Worm (Caenorhabditis elegans): ENCODE results near the gene cwp-3.

The cwp-3 gene

ce11 chrV:4850446-4850845 is 7.8 kb downstream of the cwp-3 start:
- TF ChIP-seq nhr-76 (tag; optimal IDR thresholded peaks at IDR 0.05) (no peak), mls-2 (tag; optimal IDR thresholded peaks at IDR 0.05) (no peak), blmp-1 (tag; optimal IDR thresholded peaks at IDR 0.05) (no peak), mab-5 (tag; optimal IDR thresholded peaks at IDR 0.05) (no peak), nhr-28 (tag; optimal IDR thresholded peaks at IDR 0.05) (no peak), lsy-2 (tag; optimal IDR thresholded peaks at IDR 0.05) (no peak), M03D4.4 (tag; optimal IDR thresholded peaks at IDR 0.05) (no peak), tbx-8 (GFP tag; optimal IDR thresholded peaks at IDR 0.05) (no peak), pha-4 (tag; optimal IDR thresholded peaks at IDR 0.05) (no peak), mep-1 (tag; optimal IDR thresholded peaks at IDR 0.05) (no peak), zip-8 (tag; optimal IDR thresholded peaks at IDR 0.05) (no peak), flh-1 (GFP tag; optimal IDR thresholded peaks at IDR 0.05) (no peak), unc-120 (tag; optimal IDR thresholded peaks at IDR 0.05; ENCODE audit: poor library complexity, severe bottlenecking) (no peak), snpc-4 (tag; optimal IDR thresholded peaks at IDR 0.05) (no peak), cnd-1 (tag; optimal IDR thresholded peaks at IDR 0.05) (no peak), elt-3 (tag; optimal IDR thresholded peaks at IDR 0.05) (no peak), bed-3 (GFP tag; optimal IDR thresholded peaks at IDR 0.05) (no peak), ceh-39 (tag; optimal IDR thresholded peaks at IDR 0.05) (no peak)

ce11 chrV:4851138-4851537 is 8.5 kb downstream of the cwp-3 start, which contains the start of gene nex-4:
Gene nex-4 (plus strand): TSS chrV:4851438.
- TF ChIP-seq cnd-1 (tag; optimal IDR thresholded peaks at IDR 0.05) (no peak), mab-5 (tag; optimal IDR thresholded peaks at IDR 0.05) (no peak), ces-1 (GFP tag; optimal IDR thresholded peaks at IDR 0.05) (no peak), nhr-28 (tag; optimal IDR thresholded peaks at IDR 0.05) (no peak), mls-2 (tag; optimal IDR thresholded peaks at IDR 0.05) (no peak), flh-1 (GFP tag; optimal IDR thresholded peaks at IDR 0.05) (no peak), hlh-1 (tag; optimal IDR thresholded peaks at IDR 0.05) (no peak), blmp-1 (tag; optimal IDR thresholded peaks at IDR 0.05) (no peak), unc-62 (GFP tag; optimal IDR thresholded peaks at IDR 0.05) (no peak), nhr-2 (tag; optimal IDR thresholded peaks at IDR 0.05) (no peak), pha-4 (tag; optimal IDR thresholded peaks at IDR 0.05) (no peak), sem-2 (GFP tag; optimal IDR thresholded peaks at IDR 0.05) (no peak)

ce11 chrV:4851969-4852368 is 9.3 kb downstream of the cwp-3 start:
- no peak for TF ChIP-seq M03D4.4 (tag; optimal IDR thresholded peaks at IDR 0.05)
- TF ChIP-seq unc-120 (tag; optimal IDR thresholded peaks at IDR 0.05; ENCODE audit: poor library complexity, severe bottlenecking), result no peak

- no peak for TF ChIP-seq M03D4.4 (tag; optimal IDR thresholded peaks at IDR 0.05)
- TF ChIP-seq unc-62 (GFP tag; optimal IDR thresholded peaks at IDR 0.05), result no peak
- no peak for TF ChIP-seq elt-3 (tag; optimal IDR thresholded peaks at IDR 0.05)
- no peak for TF ChIP-seq nhr-28 (tag; optimal IDR thresholded peaks at IDR 0.05)
- no peak for TF ChIP-seq bed-3 (GFP tag; optimal IDR thresholded peaks at IDR 0.05)
- TF ChIP-seq unc-120 (tag; optimal IDR thresholded peaks at IDR 0.05; ENCODE audit: poor library complexity, severe bottlenecking), result no peak
- TF ChIP-seq nhr-2 (tag; optimal IDR thresholded peaks at IDR 0.05), result no peak
- TF ChIP-seq nhr-76 (tag; optimal IDR thresholded peaks at IDR 0.05), result no peak
- no peak for TF ChIP-seq mab-5 (tag; optimal IDR thresholded peaks at IDR 0.05)
- TF ChIP-seq lsy-2 (tag; optimal IDR thresholded peaks at IDR 0.05), result no peak
- TF ChIP-seq ztf-11 (tag; optimal IDR thresholded peaks at IDR 0.05), result no peak
- TF ChIP-seq sptf-1 (tag; optimal IDR thresholded peaks at IDR 0.05), result no peak
- no peak for TF ChIP-seq ham-2 (GFP tag; optimal IDR thresholded peaks at IDR 0.05)
Measured at ce11 chrV:4857561-4857960, 14.9 kb downstream of the cwp-3 start.

ce11 chrV:4860525-4860924 is 17.9 kb downstream of the cwp-3 start:
- TF ChIP-seq bed-3 (GFP tag; optimal IDR thresholded peaks at IDR 0.05) (no peak), lsy-2 (tag; optimal IDR thresholded peaks at IDR 0.05) (no peak), tbx-8 (GFP tag; optimal IDR thresholded peaks at IDR 0.05) (no peak), nhr-28 (tag; optimal IDR thresholded peaks at IDR 0.05) (no peak), blmp-1 (tag; optimal IDR thresholded peaks at IDR 0.05) (no peak), zip-8 (tag; optimal IDR thresholded peaks at IDR 0.05) (no peak), flh-1 (GFP tag; optimal IDR thresholded peaks at IDR 0.05) (no peak), elt-1 (tag; optimal IDR thresholded peaks at IDR 0.05; ENCODE audit: borderline replicate concordance, insufficient read depth) (no peak), ceh-39 (tag; optimal IDR thresholded peaks at IDR 0.05) (no peak), ces-1 (GFP tag; optimal IDR thresholded peaks at IDR 0.05) (peak; percentile 39), mab-5 (tag; optimal IDR thresholded peaks at IDR 0.05) (no peak), elt-3 (tag; optimal IDR thresholded peaks at IDR 0.05) (no peak), unc-120 (tag; optimal IDR thresholded peaks at IDR 0.05; ENCODE audit: poor library complexity, severe bottlenecking) (peak; percentile 20), nhr-237 (tag; optimal IDR thresholded peaks at IDR 0.05) (no peak), ztf-11 (tag; optimal IDR thresholded peaks at IDR 0.05) (no peak), lin-32 (GFP tag; optimal IDR thresholded peaks at IDR 0.05) (no peak), M03D4.4 (tag; optimal IDR thresholded peaks at IDR 0.05) (no peak), nhr-76 (tag; optimal IDR thresholded peaks at IDR 0.05) (no peak), nhr-2 (tag; optimal IDR thresholded peaks at IDR 0.05) (no peak), ceh-43 (GFP tag; optimal IDR thresholded peaks at IDR 0.05) (no peak), pha-4 (tag; optimal IDR thresholded peaks at IDR 0.05) (no peak), snpc-4 (tag; optimal IDR thresholded peaks at IDR 0.05) (no peak), hlh-1 (tag; optimal IDR thresholded peaks at IDR 0.05) (no peak), unc-62 (GFP tag; optimal IDR thresholded peaks at IDR 0.05) (peak; percentile 37), unc-39 (tag; optimal IDR thresholded peaks at IDR 0.05) (no peak), sptf-1 (tag; optimal IDR thresholded peaks at IDR 0.05) (peak; percentile 12), drap-1 (GFP tag; optimal IDR thresholded peaks at IDR 0.05) (no peak), lin-13 (tag; optimal IDR thresholded peaks at IDR 0.05) (no peak), ham-2 (GFP tag; optimal IDR thresholded peaks at IDR 0.05) (no peak), mep-1 (tag; optimal IDR thresholded peaks at IDR 0.05) (peak; percentile 13), sem-2 (GFP tag; optimal IDR thresholded peaks at IDR 0.05) (no peak), nhr-12 (tag; optimal IDR thresholded peaks at IDR 0.05) (no peak)
